Worm (Caenorhabditis elegans) whole organism, mixed stage, embryonic: ENCODE data around the gene pcp-3.

Experiments used
- bed-3 ChIP-seq: fragments of 200-800 bp; sonication (Bioruptor generic); optimal IDR thresholded peaks from 3 replicates; lab custom pipeline; 2018; ENCODE audit warnings: mild to moderate bottlenecking, missing genetic modification characterization, moderate library complexity, missing compliant biosample characterization
- nhr-237 ChIP-seq: fragments of 150-350 bp; optimal IDR thresholded peaks from 2 replicates; lab custom pipeline; 2014; ENCODE audit warnings: missing biosample characterization, missing genetic modification characterization
- unc-62 ChIP-seq: fragments of 150-350 bp; optimal IDR thresholded peaks from 2 replicates; lab custom pipeline; 2014; ENCODE audit warnings: missing biosample characterization, missing genetic modification reagents, missing genetic modification characterization

ce11 chrIV:9118348-9118747 lies 40.5 kb downstream of the pcp-3 start:
- no peak for TF ChIP-seq bed-3 (GFP tag; lab: Kevin White, UChicago)
- no peak for TF ChIP-seq nhr-237 (tag; lab: Kevin White, UChicago)
- TF ChIP-seq unc-62 (GFP tag; lab: Kevin White, UChicago), result no peak
